Worm (Caenorhabditis elegans): ENCODE measurements around the gene C31E10.11.

C31E10.11 gene

DNA sequence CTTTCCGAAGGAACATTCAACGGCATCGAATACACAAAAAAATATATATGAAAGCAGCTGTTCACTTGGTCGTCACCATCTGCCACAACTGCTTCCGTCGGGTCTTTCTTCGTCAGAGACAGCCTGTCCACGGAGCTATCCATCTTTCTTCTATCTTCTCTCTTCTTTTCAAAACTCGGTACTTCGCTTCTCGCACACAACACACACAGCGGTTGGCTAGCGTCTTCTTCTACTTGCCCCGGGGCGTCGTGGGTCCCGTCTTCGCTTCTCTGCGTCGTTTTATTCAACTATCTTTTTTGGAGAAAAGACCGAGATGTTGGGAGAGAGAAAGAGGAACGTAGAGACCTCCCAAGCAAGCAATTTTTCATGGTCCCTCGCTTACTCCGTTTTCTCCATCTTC lies 26.1 kb upstream of the C31E10.11 start:
- no peak for TF ChIP-seq klf-2 (GFP tag; conservative IDR thresholded peaks at IDR 0.05)
- no peak for TF ChIP-seq med-1 (GFP tag; optimal IDR thresholded peaks at IDR 0.05; ENCODE audit: insufficient read depth)
- no peak for TF ChIP-seq ztf-23 (GFP tag; IDR thresholded peaks at IDR 0.05)
- TF ChIP-seq ztf-29 (GFP tag; IDR thresholded peaks at IDR 0.05), result no peak
- peak; percentile 31; the same call in 1 of the 2 replicates for TF ChIP-seq flt-1 (GFP tag; IDR thresholded peaks at IDR 0.05)
- no peak for TF ChIP-seq ref-1 (GFP tag; conservative IDR thresholded peaks at IDR 0.05)
- 0 out of 2 replicates have a peak, but pooled peaks have one; percentile 32 for TF ChIP-seq tab-1 (GFP tag; IDR thresholded peaks at IDR 0.05)
- TF ChIP-seq T22C8.4 (GFP tag; IDR thresholded peaks at IDR 0.05), result no peak
- no peak for TF ChIP-seq cog-1 (tag; optimal IDR thresholded peaks at IDR 0.05)

DNA sequence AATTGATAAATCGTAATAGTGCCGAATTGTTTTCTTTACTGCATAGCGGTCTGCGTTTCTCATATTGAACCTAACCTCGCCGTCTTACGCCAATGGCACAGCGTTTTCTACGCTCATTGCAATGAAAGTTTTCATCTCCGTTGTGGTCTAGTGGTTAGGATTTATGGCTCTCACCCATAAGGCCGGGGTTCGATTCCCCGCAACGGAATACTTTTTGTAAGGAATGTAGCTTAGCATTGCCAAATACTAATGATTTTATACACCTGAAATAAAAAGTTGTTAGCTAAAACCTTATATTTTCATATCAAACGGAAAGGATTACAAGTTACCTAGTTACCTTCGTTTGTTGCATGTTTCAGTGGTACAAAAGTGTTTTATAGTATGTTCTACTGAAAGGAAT lies 25.2 kb upstream of the C31E10.11 start:
- TF ChIP-seq flt-1 (GFP tag; IDR thresholded peaks at IDR 0.05) (peak; percentile 91), ztf-23 (GFP tag; IDR thresholded peaks at IDR 0.05) (peak; percentile 91), tab-1 (GFP tag; IDR thresholded peaks at IDR 0.05) (peak; percentile 87), ref-1 (GFP tag; conservative IDR thresholded peaks at IDR 0.05) (peak; percentile 81), med-1 (GFP tag; optimal IDR thresholded peaks at IDR 0.05; ENCODE audit: insufficient read depth) (peak; percentile 2), cog-1 (tag; optimal IDR thresholded peaks at IDR 0.05) (peak; percentile 86), T22C8.4 (GFP tag; IDR thresholded peaks at IDR 0.05) (peak; percentile 83), ztf-29 (GFP tag; IDR thresholded peaks at IDR 0.05) (peak; percentile 75; the same call in 1 of the 2 replicates), klf-2 (GFP tag; conservative IDR thresholded peaks at IDR 0.05) (peak; percentile 82)

DNA sequence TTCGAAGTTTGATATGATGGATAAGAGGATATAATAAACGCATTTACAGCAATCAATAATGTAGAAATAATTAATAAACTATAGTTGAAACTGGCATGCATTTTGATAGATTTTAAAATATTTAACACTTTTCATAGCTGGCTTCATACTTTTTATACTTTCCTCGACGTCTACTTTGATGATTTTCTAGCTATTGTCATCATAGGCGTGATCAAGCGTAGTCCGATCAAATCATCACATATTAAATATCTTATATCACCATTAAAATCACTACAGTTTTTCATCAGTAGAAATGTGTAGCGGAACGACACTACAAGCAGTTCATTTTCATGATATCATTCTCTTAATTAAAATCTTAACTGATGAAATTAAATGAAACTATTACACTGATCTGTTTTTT lies 24.8 kb upstream of the C31E10.11 start, which contains the start of gene C04C11.25:
Gene C04C11.25 (minus strand): TSS at position 101 of the 400 bp plus-strand sequence.
- no peak for TF ChIP-seq flt-1 (GFP tag; IDR thresholded peaks at IDR 0.05)
- no peak for TF ChIP-seq tab-1 (GFP tag; IDR thresholded peaks at IDR 0.05)
- no peak for TF ChIP-seq cog-1 (tag; optimal IDR thresholded peaks at IDR 0.05)
- TF ChIP-seq T22C8.4 (GFP tag; IDR thresholded peaks at IDR 0.05), result no peak
- TF ChIP-seq med-1 (GFP tag; optimal IDR thresholded peaks at IDR 0.05; ENCODE audit: insufficient read depth), result no peak
- no peak for TF ChIP-seq klf-2 (GFP tag; conservative IDR thresholded peaks at IDR 0.05)
- TF ChIP-seq ztf-23 (GFP tag; IDR thresholded peaks at IDR 0.05), result no peak

DNA sequence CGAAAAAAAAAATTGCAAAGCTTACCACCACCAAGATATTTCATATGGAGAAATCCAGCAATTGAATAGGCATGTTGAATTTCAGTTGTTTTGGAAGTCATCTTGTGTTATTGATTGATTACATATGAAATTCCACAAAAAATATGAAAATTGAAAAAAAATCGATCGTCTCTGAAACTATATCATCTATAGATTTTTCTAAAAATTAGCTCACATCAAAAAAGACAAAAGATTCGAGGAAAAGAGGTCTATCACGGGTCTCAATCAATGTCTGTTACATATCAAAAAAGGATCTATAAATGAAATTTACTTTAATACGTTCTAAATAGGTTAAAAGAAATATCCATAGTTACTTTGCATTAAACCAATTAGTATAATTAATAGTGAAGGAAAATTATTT lies 21.8 kb upstream of the C31E10.11 start, which contains the start of gene tbc-19:
Gene tbc-19 (minus strand): TSS at position 101 of the 400 bp plus-strand sequence.
- TF ChIP-seq flt-1 (GFP tag; IDR thresholded peaks at IDR 0.05) (no peak), tab-1 (GFP tag; IDR thresholded peaks at IDR 0.05) (no peak), klf-2 (GFP tag; conservative IDR thresholded peaks at IDR 0.05) (no peak)

DNA sequence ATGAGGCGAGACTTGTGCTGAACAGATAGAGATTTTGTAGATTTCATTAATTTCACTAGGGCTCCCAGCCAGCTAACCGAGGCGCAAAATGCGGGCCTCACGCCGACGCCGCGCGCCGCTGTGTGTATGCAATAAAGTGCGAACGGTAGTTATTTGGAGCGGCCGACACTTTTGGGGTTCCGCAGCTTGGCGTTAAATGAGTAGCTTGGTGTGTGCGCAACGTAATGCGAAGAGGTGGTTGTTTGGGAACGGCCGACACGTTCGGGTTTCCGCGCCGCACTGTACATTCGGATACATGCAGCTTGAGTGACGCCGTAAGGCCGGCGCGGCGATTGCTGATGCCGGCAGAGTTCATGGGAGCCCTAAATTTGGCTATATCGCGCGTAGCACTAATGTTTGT lies 17.6 kb upstream of the C31E10.11 start:
- TF ChIP-seq ztf-23 (GFP tag; IDR thresholded peaks at IDR 0.05) (no peak), tab-1 (GFP tag; IDR thresholded peaks at IDR 0.05) (no peak), klf-2 (GFP tag; conservative IDR thresholded peaks at IDR 0.05) (no peak), cog-1 (tag; optimal IDR thresholded peaks at IDR 0.05) (no peak), med-1 (GFP tag; optimal IDR thresholded peaks at IDR 0.05; ENCODE audit: insufficient read depth) (no peak), ref-1 (GFP tag; conservative IDR thresholded peaks at IDR 0.05) (no peak), ztf-29 (GFP tag; IDR thresholded peaks at IDR 0.05) (no peak), flt-1 (GFP tag; IDR thresholded peaks at IDR 0.05) (no peak), T22C8.4 (GFP tag; IDR thresholded peaks at IDR 0.05) (no peak)

DNA sequence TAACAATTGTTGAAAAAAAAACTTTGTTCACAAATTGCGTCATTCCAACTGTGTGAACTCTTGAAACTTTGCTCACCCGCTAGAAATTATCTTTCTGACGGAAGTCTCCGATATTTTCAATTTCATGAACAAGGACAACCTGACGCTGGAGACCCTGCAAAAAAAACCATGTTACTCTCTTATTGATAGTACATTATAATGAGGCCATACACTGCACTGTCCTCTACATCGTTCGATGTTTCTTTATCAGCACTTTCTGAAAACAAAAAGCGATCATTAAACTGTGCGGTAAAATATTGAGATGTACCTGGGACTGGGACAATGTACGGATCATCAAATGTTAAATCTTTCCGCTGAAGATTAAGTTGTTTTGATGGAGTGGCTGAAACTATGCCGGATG lies 13.0 kb upstream of the C31E10.11 start:
- TF ChIP-seq ztf-29 (GFP tag; IDR thresholded peaks at IDR 0.05), result no peak
- TF ChIP-seq tab-1 (GFP tag; IDR thresholded peaks at IDR 0.05), result no peak
- TF ChIP-seq ref-1 (GFP tag; conservative IDR thresholded peaks at IDR 0.05), result no peak
- no peak for TF ChIP-seq ztf-23 (GFP tag; IDR thresholded peaks at IDR 0.05)

DNA sequence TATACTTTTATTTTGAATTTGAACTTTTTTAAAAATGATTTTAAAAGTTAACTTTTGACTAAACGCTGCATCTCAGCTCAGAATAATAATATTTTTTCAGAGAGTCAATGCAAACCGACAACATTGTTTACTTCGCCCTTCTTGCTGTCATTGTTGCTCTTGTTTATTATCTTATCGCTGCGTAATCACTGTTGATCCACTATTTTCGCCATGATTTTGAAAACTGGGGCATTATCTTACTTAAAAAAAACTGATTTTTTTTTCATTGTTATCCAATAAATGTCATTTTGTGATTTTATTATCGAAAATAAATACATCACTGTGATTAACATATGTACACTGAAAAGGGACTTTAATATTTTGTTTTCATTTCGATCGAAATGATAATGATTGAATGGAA lies 12.2 kb upstream of the C31E10.11 start:
- TF ChIP-seq klf-2 (GFP tag; conservative IDR thresholded peaks at IDR 0.05) (no peak), ref-1 (GFP tag; conservative IDR thresholded peaks at IDR 0.05) (no peak), ztf-23 (GFP tag; IDR thresholded peaks at IDR 0.05) (no peak), tab-1 (GFP tag; IDR thresholded peaks at IDR 0.05) (no peak), med-1 (GFP tag; optimal IDR thresholded peaks at IDR 0.05; ENCODE audit: insufficient read depth) (no peak), cog-1 (tag; optimal IDR thresholded peaks at IDR 0.05) (no peak), T22C8.4 (GFP tag; IDR thresholded peaks at IDR 0.05) (no peak), ztf-29 (GFP tag; IDR thresholded peaks at IDR 0.05) (no peak), flt-1 (GFP tag; IDR thresholded peaks at IDR 0.05) (no peak)

DNA sequence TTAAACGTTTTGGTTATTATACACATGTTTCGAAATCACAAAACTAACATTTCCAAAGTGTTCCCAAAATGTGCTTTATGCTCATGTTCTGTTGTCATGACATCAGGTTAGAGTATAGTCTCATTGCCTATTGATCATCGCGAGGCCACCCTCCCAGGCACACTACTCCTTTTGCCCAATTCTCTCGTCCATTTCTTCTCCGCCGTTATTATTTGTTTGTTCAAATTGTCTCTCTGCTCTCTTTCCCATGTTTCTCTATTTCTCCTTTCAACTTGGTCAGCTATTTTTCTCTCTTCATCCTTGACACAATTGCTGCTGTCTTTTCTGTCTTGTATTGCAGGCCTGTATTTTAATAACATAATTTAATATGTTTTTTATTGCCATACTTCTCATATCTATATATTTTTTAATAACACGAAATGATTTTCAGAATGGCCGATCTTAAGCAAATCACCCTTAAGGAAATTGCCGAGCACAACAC lies 11.0 kb upstream of the C31E10.11 start, which contains the start of gene cytb-5.1:
Gene cytb-5.1 (plus strand): TSS at position 431 of the 481 bp plus-strand sequence.
- no peak for TF ChIP-seq flt-1 (GFP tag; IDR thresholded peaks at IDR 0.05)
- TF ChIP-seq T22C8.4 (GFP tag; IDR thresholded peaks at IDR 0.05), result no peak
- no peak for TF ChIP-seq ztf-29 (GFP tag; IDR thresholded peaks at IDR 0.05)
- no peak for TF ChIP-seq ref-1 (GFP tag; conservative IDR thresholded peaks at IDR 0.05)
- TF ChIP-seq tab-1 (GFP tag; IDR thresholded peaks at IDR 0.05), result no peak
- no peak for TF ChIP-seq cog-1 (tag; optimal IDR thresholded peaks at IDR 0.05)
- no peak for TF ChIP-seq ztf-23 (GFP tag; IDR thresholded peaks at IDR 0.05)
- no peak for TF ChIP-seq med-1 (GFP tag; optimal IDR thresholded peaks at IDR 0.05; ENCODE audit: insufficient read depth)
- no peak for TF ChIP-seq klf-2 (GFP tag; conservative IDR thresholded peaks at IDR 0.05)

DNA sequence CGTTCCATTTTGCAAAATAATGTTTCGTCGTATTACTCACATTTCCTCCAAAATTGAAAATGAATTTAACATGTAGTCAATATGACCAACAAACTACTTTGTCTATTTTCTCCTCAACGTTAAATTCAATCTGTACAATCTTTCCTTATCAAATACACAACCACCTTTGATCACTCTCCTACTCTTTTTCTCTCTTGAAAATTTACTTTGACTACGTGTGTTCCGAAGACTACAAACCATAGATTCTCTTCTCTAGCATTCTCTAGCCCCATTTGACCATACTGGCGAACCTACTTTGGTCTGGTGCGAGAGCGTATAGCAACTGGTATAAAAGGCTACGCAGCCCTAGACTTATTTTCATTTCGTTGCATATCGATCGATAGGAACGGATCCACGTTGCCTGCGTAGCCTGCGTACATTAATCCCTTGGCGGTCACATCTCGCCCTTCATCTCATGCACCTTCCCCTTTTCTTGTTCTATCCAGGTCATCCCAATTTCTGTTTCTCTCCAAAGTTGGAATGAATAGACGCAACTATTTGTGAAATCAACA lies 9.7 kb upstream of the C31E10.11 start:
- TF ChIP-seq T22C8.4 (GFP tag; IDR thresholded peaks at IDR 0.05) (0 out of 2 replicates have a peak, but pooled peaks have one; percentile 28), cog-1 (tag; optimal IDR thresholded peaks at IDR 0.05) (no peak), klf-2 (GFP tag; conservative IDR thresholded peaks at IDR 0.05) (0 out of 2 replicates have a peak, but pooled peaks have one; percentile 39), tab-1 (GFP tag; IDR thresholded peaks at IDR 0.05) (no peak), med-1 (GFP tag; optimal IDR thresholded peaks at IDR 0.05; ENCODE audit: insufficient read depth) (no peak)
